Worm (Caenorhabditis elegans) whole organism, young adult: ENCODE measurements around the gene egl-10.

Experiments
- F23B12.7 ChIP-seq: sonication (generic microtip); optimal IDR thresholded peaks from 2 replicates; lab custom pipeline; 2017; ENCODE audit warnings: missing genetic modification characterization, mild to moderate bottlenecking, missing compliant biosample characterization, antibody characterized with exemption, moderate library complexity; ENCODE audit not compliant: insufficient read depth
- F55B11.4 ChIP-seq: sonication (generic microtip); optimal IDR thresholded peaks from 2 replicates; lab custom pipeline; 2016; ENCODE audit warnings: missing compliant biosample characterization, missing genetic modification characterization, borderline replicate concordance; ENCODE audit not compliant: insufficient read depth
- akir-1 ChIP-seq: fragments of 200-800 bp; sonication (Bioruptor generic); optimal IDR thresholded peaks from 2 replicates; lab custom pipeline; 2018; ENCODE audit warnings: mild to moderate bottlenecking, missing genetic modification characterization, moderate library complexity, missing compliant biosample characterization
- ama-1 ChIP-seq, 3 experiments: fragments of 150-350 bp in 1 of 3; sonication (generic microtip) in 2 of 3; optimal IDR thresholded peaks; 2 replicates each; lab custom pipeline; 2014 to 2018; ENCODE audit warnings: missing biosample characterization in 2 of 3, missing genetic modification characterization in 2 of 3, missing genetic modification reagents in 2 of 3
- ceh-40 ChIP-seq: fragments of 200-800 bp; sonication (Bioruptor generic); IDR thresholded peaks from 2 replicates; pipeline ENCODE4 v1.3.6; 2022; ENCODE audit warnings: missing genetic modification characterization, missing compliant biosample characterization
- efl-1 ChIP-seq: fragments of 150-350 bp; optimal IDR thresholded peaks from 2 replicates; lab custom pipeline; 2014; ENCODE audit warnings: missing biosample characterization, missing genetic modification reagents, missing genetic modification characterization
- hmg-20 ChIP-seq: fragments of 200-800 bp; sonication (Bioruptor generic); IDR thresholded peaks from 2 replicates; pipeline ENCODE4 v1.3.6; 2022; ENCODE audit warnings: missing genetic modification reagents, missing genetic modification characterization, missing compliant biosample characterization
- let-526 ChIP-seq: fragments of 200-800 bp; sonication (Bioruptor generic); IDR thresholded peaks from 2 replicates; pipeline ENCODE4 v1.3.6; 2022; ENCODE audit warnings: missing genetic modification reagents, missing genetic modification characterization, missing compliant biosample characterization
- mxl-1 ChIP-seq: sonication (generic microtip); optimal IDR thresholded peaks from 2 replicates; lab custom pipeline; 2016; ENCODE audit warnings: missing genetic modification characterization, missing compliant biosample characterization
- nhr-90 ChIP-seq: sonication (generic microtip); optimal IDR thresholded peaks from 2 replicates; lab custom pipeline; 2016; ENCODE audit warnings: missing genotype, mild to moderate bottlenecking, missing genetic modification characterization, missing compliant biosample characterization
- sea-2 ChIP-seq: fragments of 200-800 bp; sonication (Bioruptor generic); IDR thresholded peaks from 2 replicates; pipeline ENCODE4 v1.3.6; 2022; ENCODE audit warnings: missing genetic modification characterization, missing compliant biosample characterization
- snpc-1.1 ChIP-seq: sonication (generic microtip); optimal IDR thresholded peaks from 2 replicates; lab custom pipeline; 2017; ENCODE audit warnings: missing genetic modification characterization, mild to moderate bottlenecking, missing compliant biosample characterization, antibody characterized with exemption, moderate library complexity, missing genotype, missing genetic modification reagents; ENCODE audit not compliant: insufficient read depth
- zfh-2 ChIP-seq: fragments of 200-800 bp; sonication (Bioruptor generic); conservative IDR thresholded peaks from 2 replicates; pipeline ENCODE4 v1.3.6; 2022; ENCODE audit warnings: missing genetic modification reagents, missing genetic modification characterization, missing compliant biosample characterization

DNA sequence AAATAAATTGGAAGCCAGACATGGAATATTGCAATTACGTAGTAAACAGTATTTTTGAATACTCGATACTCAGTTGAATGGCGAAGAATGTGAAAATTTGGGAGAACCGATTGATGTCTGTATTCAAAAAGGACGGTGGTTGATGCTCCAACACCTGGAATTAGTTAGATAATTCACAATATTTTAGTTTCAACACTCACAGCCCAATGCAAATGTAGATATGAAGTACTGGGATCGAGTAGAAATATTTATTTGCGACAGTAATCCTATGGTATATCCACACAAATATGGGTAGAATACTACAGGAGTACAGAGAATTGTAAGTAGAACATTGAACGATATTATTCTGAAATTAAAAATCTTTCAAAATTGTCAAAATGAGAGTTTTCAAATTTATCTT is 29.7 kb downstream of the egl-10 start:
- TF ChIP-seq snpc-1.1 (tag; lab: Kevin White, UChicago) = no peak
- no peak for TF ChIP-seq F23B12.7 (tag; lab: Kevin White, UChicago)
- no peak for TF ChIP-seq sea-2 (GFP tag; lab: Robert Waterston, UW)
- TF ChIP-seq F55B11.4 (tag; lab: Kevin White, UChicago) = no peak
- no peak for TF ChIP-seq efl-1 (GFP tag; lab: Kevin White, UChicago)
- TF ChIP-seq hmg-20 (GFP tag; lab: Robert Waterston, UW) = no peak
- no peak for TF ChIP-seq zfh-2
- TF ChIP-seq ama-1 (optimal IDR thresholded peaks at IDR 0.05; lab: Kevin White, UChicago) = no peak
- no peak for TF ChIP-seq ama-1 (GFP tag; optimal IDR thresholded peaks at IDR 0.05; lab: Kevin White, UChicago)
- no peak for TF ChIP-seq let-526 (GFP tag; lab: Robert Waterston, UW)
- no peak for TF ChIP-seq nhr-90 (tag; lab: Kevin White, UChicago)
- TF ChIP-seq akir-1 = no peak
- TF ChIP-seq mxl-1 (tag; lab: Kevin White, UChicago) = no peak
- TF ChIP-seq ceh-40 (GFP tag; lab: Robert Waterston, UW) = no peak
